Worm (Caenorhabditis elegans) whole organism, L4 larva: ENCODE results near the gene fbxa-127.
A peak's percentile ranks its signal among the peaks of the same experiment; 100 is the strongest.

ENCODE experiments used
- F26F4.8 ChIP-seq: fragments of 200-800 bp; sonication (Bioruptor generic); conservative IDR thresholded peaks from 2 replicates; pipeline ENCODE4 v1.3.6; 2022; ENCODE audit warnings: missing genetic modification characterization, missing compliant biosample characterization
- F44E2.7 ChIP-seq: fragments of 200-800 bp; sonication (Bioruptor generic); IDR thresholded peaks from 2 replicates; pipeline ENCODE4 v2.1.2; 2022; ENCODE audit warnings: missing genetic modification characterization, missing compliant biosample characterization
- R02D3.7 ChIP-seq: fragments of 150-350 bp; sonication (generic microtip); optimal IDR thresholded peaks from 3 replicates; lab custom pipeline; 2014; ENCODE audit warnings: missing biosample characterization, missing genetic modification characterization
- ZK337.2 ChIP-seq: fragments of 200-800 bp; sonication (Bioruptor generic); IDR thresholded peaks from 2 replicates; pipeline ENCODE4 v1.3.6; 2022; ENCODE audit warnings: missing genetic modification reagents, missing genetic modification characterization, missing compliant biosample characterization
- aha-1 ChIP-seq: fragments of 150-350 bp; peaks from one replicate; lab custom pipeline; 2014; ENCODE audit warnings: missing biosample characterization, missing genetic modification characterization
- aly-2 ChIP-seq: sonication (generic microtip); optimal IDR thresholded peaks from 2 replicates; lab custom pipeline; 2018; ENCODE audit warnings: missing biosample characterization, missing genetic modification characterization
- attf-4 ChIP-seq: sonication (generic microtip); optimal IDR thresholded peaks from 3 replicates; lab custom pipeline; 2017; ENCODE audit warnings: missing biosample characterization, missing genetic modification characterization
- ceh-20 ChIP-seq: fragments of 200-800 bp; sonication (Bioruptor generic); IDR thresholded peaks from 2 replicates; pipeline ENCODE4 v1.3.6; 2022; ENCODE audit warnings: missing genetic modification reagents, missing genetic modification characterization, missing compliant biosample characterization
- ceh-62 ChIP-seq: sonication (generic microtip); optimal IDR thresholded peaks from 2 replicates; lab custom pipeline; 2017; ENCODE audit warnings: missing biosample characterization, missing genetic modification characterization
- dmd-8 ChIP-seq: fragments of 200-800 bp; sonication (Bioruptor generic); IDR thresholded peaks from 2 replicates; pipeline ENCODE4 v1.3.6; 2022; ENCODE audit warnings: missing genetic modification characterization, missing compliant biosample characterization
- dpl-1 ChIP-seq: fragments of 150-350 bp; optimal IDR thresholded peaks from 2 replicates; lab custom pipeline; 2014; ENCODE audit warnings: missing biosample characterization, missing genetic modification reagents, missing genetic modification characterization
- hlh-30 ChIP-seq: sonication (generic microtip); optimal IDR thresholded peaks from 2 replicates; lab custom pipeline; 2017; ENCODE audit warnings: antibody characterized with exemption, mild to moderate bottlenecking, missing genetic modification characterization, missing compliant biosample characterization; ENCODE audit not compliant: insufficient read depth
- hmg-1.1 ChIP-seq: fragments of 200-800 bp; sonication (Bioruptor generic); IDR thresholded peaks from 2 replicates; pipeline ENCODE4 v1.3.6; 2022; ENCODE audit warnings: missing genetic modification reagents, missing genetic modification characterization, missing compliant biosample characterization
- lin-1 ChIP-seq: fragments of 200-800 bp; sonication (Bioruptor generic); IDR thresholded peaks from 2 replicates; pipeline ENCODE4 v1.3.6; 2022; ENCODE audit warnings: missing genetic modification reagents, missing genetic modification characterization, missing compliant biosample characterization
- mep-1 ChIP-seq: fragments of 150-350 bp; sonication (generic microtip); optimal IDR thresholded peaks from 3 replicates; lab custom pipeline; 2014; ENCODE audit warnings: missing biosample characterization, missing genetic modification characterization
- mes-2 ChIP-seq: sonication (generic microtip); optimal IDR thresholded peaks from 2 replicates; lab custom pipeline; 2016; ENCODE audit warnings: missing genotype, mild to moderate bottlenecking, missing genetic modification characterization, missing compliant biosample characterization; ENCODE audit not compliant: poor library complexity, severe bottlenecking
- mxl-3 ChIP-seq: fragments of 200-800 bp; sonication (Bioruptor generic); optimal IDR thresholded peaks from 2 replicates; lab custom pipeline; 2018; ENCODE audit warnings: mild to moderate bottlenecking, missing genetic modification characterization, missing compliant biosample characterization
- nhr-111 ChIP-seq: fragments of 200-800 bp; sonication (Bioruptor generic); optimal IDR thresholded peaks from 2 replicates; lab custom pipeline; 2018; ENCODE audit warnings: mild to moderate bottlenecking, missing genetic modification characterization, missing compliant biosample characterization
- nhr-25 ChIP-seq: sonication (generic microtip); optimal IDR thresholded peaks from 2 replicates; lab custom pipeline; 2017; ENCODE audit warnings: missing genetic modification characterization, mild to moderate bottlenecking, missing compliant biosample characterization, antibody characterized with exemption, moderate library complexity, borderline replicate concordance; ENCODE audit not compliant: insufficient read depth
- nhr-28 ChIP-seq: fragments of 150-350 bp; optimal IDR thresholded peaks from 2 replicates; lab custom pipeline; 2014; ENCODE audit warnings: missing biosample characterization, missing genetic modification characterization
- nhr-41 ChIP-seq: fragments of 200-800 bp; sonication (Bioruptor generic); IDR thresholded peaks from 2 replicates; pipeline ENCODE4 v1.3.6; 2022; ENCODE audit warnings: missing genetic modification reagents, missing genetic modification characterization, missing compliant biosample characterization
- nhr-42 ChIP-seq: fragments of 200-800 bp; sonication (Bioruptor generic); IDR thresholded peaks from 2 replicates; pipeline ENCODE4 v1.3.6; 2022; ENCODE audit warnings: missing genetic modification characterization, missing compliant biosample characterization
- nhr-6 ChIP-seq: fragments of 150-350 bp; optimal IDR thresholded peaks from 2 replicates; lab custom pipeline; 2014; ENCODE audit warnings: missing biosample characterization, missing genetic modification characterization
- set-16 ChIP-seq: fragments of 200-800 bp; sonication (Bioruptor generic); IDR thresholded peaks from 2 replicates; pipeline ENCODE4 v1.3.6; 2022; ENCODE audit warnings: missing genetic modification reagents, missing genetic modification characterization, missing compliant biosample characterization
- spr-3 ChIP-seq: fragments of 200-800 bp; sonication (Bioruptor generic); optimal IDR thresholded peaks from 2 replicates; lab custom pipeline; 2018; ENCODE audit warnings: mild to moderate bottlenecking, missing genetic modification characterization, missing compliant biosample characterization
- unc-62 ChIP-seq, 3 experiments: fragments of 150-350 bp in 1 of 3; sonication (generic microtip); optimal IDR thresholded peaks in 2 of 3; peaks in 1 of 3; 1 replicate in 1 of 3; 2 replicates in 2 of 3; lab custom pipeline; 2014 to 2017; ENCODE audit warnings: missing biosample characterization in 3 of 3, missing genetic modification characterization in 3 of 3, missing genetic modification reagents in 3 of 3, missing genotype in 1 of 3
- vab-7 ChIP-seq: fragments of 200-800 bp; sonication (Bioruptor generic); IDR thresholded peaks from 2 replicates; pipeline ENCODE4 v1.3.6; 2022; ENCODE audit warnings: missing genetic modification reagents, missing genetic modification characterization, missing compliant biosample characterization
- zag-1 ChIP-seq: fragments of 150-350 bp; optimal IDR thresholded peaks from 2 replicates; lab custom pipeline; 2014; ENCODE audit warnings: missing biosample characterization, missing genetic modification characterization
- zfp-3 ChIP-seq: fragments of 200-800 bp; sonication (Bioruptor generic); conservative IDR thresholded peaks from 2 replicates; pipeline ENCODE4 v1.3.6; 2022; ENCODE audit warnings: missing genetic modification reagents, missing genetic modification characterization, missing compliant biosample characterization
- zip-11 ChIP-seq: fragments of 200-800 bp; sonication (Bioruptor generic); IDR thresholded peaks from 2 replicates; pipeline ENCODE4 v1.3.6; 2022; ENCODE audit warnings: missing genetic modification characterization, missing compliant biosample characterization

The fbxa-127 gene

DNA sequence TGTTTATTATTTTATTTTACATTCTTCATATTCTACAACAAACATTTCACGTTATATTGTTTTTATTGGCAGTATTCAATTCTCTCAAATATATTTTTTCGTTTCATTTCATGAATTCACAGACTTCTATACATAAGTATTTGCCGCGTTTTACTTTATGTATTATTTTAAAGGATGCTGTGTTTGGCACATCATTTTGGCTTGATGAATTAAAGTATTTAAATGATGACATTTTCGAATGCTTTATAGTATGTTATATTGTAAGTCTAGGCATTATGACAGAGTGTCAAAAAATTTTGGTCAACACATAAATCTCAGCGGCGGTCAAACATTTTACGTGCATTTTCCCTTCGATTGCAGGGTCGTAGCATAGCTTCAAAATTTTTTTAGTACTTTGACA is 33.0 kb upstream of the fbxa-127 start:
- TF ChIP-seq aha-1 (tag; lab: Kevin White, UChicago) (peak; percentile 71), attf-4 (tag; lab: Kevin White, UChicago) (no peak)
- TF ChIP-seq, all 104 proteins: peak for 1

DNA sequence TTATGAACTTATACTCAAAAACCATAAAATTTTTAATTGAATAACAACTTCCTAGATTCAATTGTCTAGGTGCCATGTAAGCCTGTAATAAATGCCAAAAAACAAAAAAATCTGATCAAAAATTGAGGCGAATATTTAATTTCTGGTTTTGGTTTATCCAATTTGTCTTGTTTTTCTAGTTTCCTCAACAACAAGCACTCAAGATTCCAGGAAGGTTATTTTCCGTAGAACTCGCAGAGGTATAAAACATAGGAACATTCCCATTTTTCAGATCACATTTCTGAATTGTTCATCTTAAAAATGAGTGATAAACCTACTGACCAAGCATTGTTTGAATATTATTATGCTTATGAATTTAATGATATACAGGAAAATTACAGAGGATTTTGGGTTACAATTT is 31.4 kb upstream of the fbxa-127 start, which contains the start of gene srw-41:
Gene srw-41 (plus strand): TSS at position 301 of the 400 bp plus-strand sequence.
- TF ChIP-seq mes-2 (tag; lab: Kevin White, UChicago): no peak
- no peak for TF ChIP-seq dmd-8 (GFP tag; lab: Robert Waterston, UW)
- TF ChIP-seq aha-1 (tag; lab: Kevin White, UChicago): peak; percentile 23
- no peak for TF ChIP-seq nhr-25 (tag; lab: Kevin White, UChicago)
- no peak for TF ChIP-seq zfp-3 (GFP tag; lab: Robert Waterston, UW)
- TF ChIP-seq, all 104 proteins: peak for 1

DNA sequence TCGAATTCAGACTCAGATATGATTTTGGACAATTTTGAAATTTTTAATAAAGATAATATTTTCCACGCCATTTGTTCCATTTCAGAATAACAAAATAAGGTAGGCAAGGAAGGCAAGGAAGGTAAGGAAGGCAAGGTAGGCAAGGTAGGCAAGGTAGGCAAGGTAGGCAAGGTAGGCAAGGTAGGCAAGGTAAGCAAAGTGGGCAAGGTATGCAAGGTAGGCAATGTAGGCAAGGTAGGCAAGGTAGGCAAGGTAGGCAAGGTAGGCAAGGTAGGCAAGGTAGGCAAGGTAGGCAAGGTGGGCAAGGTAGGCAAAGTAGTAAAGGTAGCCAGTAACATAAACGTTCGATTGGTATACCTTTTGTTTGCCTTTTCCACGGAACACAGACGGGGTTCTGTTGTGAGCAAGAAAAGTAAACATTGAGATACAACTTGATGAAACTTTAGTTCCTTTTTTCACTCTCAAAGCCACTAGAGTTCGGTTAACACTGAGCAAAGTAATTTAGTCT is 28.7 kb upstream of the fbxa-127 start, which contains the start of gene Y70C5C.1:
Gene Y70C5C.1 (plus strand): TSS at position 458 of the 508 bp plus-strand sequence.
- TF ChIP-seq dpl-1 (GFP tag; lab: Kevin White, UChicago) (no peak), zip-11 (GFP tag; lab: Robert Waterston, UW) (no peak), hlh-30 (tag; lab: Kevin White, UChicago) (no peak), nhr-6 (no peak), mep-1 (tag; lab: Kevin White, UChicago) (no peak), ceh-62 (tag; lab: Kevin White, UChicago) (no peak)

DNA sequence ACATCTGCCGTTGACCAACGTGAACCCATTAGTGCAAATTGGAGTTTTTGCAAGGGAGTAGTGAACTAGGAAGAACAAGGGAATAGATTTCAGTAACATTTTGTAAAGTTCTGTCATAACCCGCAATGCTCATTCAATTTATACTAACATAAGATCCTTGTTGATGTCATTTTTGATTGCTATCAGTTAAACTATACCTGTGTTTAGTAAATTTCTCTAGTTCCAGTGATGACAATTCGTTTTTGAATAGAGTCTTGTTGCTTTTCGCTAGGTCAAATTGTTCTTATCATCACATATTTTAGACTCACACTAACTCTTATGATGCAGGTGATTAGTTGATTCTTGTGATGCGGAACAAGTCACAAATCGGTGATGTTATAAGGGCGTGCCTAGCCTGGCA is 22.0 kb upstream of the fbxa-127 start, which contains the start of gene clec-9:
Gene clec-9 (minus strand): TSS at position 101 of the 400 bp plus-strand sequence.
- TF ChIP-seq F44E2.7 (GFP tag; lab: Robert Waterston, UW) (no peak), aha-1 (tag; lab: Kevin White, UChicago) (no peak), ZK337.2 (GFP tag; lab: Robert Waterston, UW) (no peak), mxl-3 (GFP tag; lab: Kevin White, UChicago) (no peak), spr-3 (GFP tag; lab: Kevin White, UChicago) (no peak), nhr-28 (tag; lab: Kevin White, UChicago) (no peak), ceh-62 (tag; lab: Kevin White, UChicago) (no peak), nhr-41 (GFP tag; lab: Robert Waterston, UW) (no peak), nhr-111 (GFP tag; lab: Kevin White, UChicago) (no peak), F26F4.8 (no peak), hmg-1.1 (GFP tag; lab: Robert Waterston, UW) (no peak)

DNA sequence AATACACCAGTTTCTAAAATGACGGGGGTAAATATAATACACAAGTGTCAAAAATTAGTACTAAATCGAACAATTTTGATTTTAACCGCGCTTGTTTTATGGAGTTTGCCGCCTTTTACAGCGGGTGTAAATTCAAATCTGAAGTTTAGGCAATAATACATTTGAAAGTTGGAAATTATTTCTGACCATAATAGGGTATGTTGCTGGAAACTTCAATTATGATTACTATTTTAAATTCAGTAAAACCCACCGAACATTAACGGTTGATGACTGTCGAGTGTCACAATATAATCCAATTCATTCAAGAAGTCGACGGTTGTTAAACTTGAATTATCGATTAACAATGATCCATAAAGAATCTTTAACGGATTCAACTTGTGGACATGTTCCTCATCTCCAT is 14.7 kb upstream of the fbxa-127 start:
- TF ChIP-seq R02D3.7 (tag; lab: Kevin White, UChicago) (no peak), nhr-42 (GFP tag; lab: Robert Waterston, UW) (no peak), aly-2 (tag; lab: Kevin White, UChicago) (no peak), aha-1 (tag; lab: Kevin White, UChicago) (peak; percentile 22), spr-3 (GFP tag; lab: Kevin White, UChicago) (no peak), zag-1 (no peak), ceh-20 (GFP tag; lab: Robert Waterston, UW) (no peak), unc-62 (GFP tag; optimal IDR thresholded peaks at IDR 0.05 in 1 of 2; lab: Kevin White, UChicago) (peak in 1 of 2 experiments; percentile 93), unc-62 (tag; optimal IDR thresholded peaks at IDR 0.05; lab: Kevin White, UChicago) (no peak), vab-7 (GFP tag; lab: Robert Waterston, UW) (no peak), lin-1 (GFP tag; lab: Robert Waterston, UW) (no peak), dpl-1 (GFP tag; lab: Kevin White, UChicago) (no peak), set-16 (GFP tag; lab: Robert Waterston, UW) (no peak)
